Worm (Caenorhabditis elegans): ENCODE measurements around the gene ric-7.

ric-7 gene

ce11 chrV:13992485-13992884, 13.2 kb downstream of the ric-7 start, which contains the start of gene droe-4:
Gene droe-4, plus strand, starts transcription at chrV:13992656.
- no peak for TF ChIP-seq ceh-22 (tag; optimal IDR thresholded peaks at IDR 0.05)

ce11 chrV:13986823-13987222, 18.9 kb downstream of the ric-7 start:
- TF ChIP-seq elt-2 (tag; optimal IDR thresholded peaks at IDR 0.05) (peak; percentile 89), ceh-22 (tag; optimal IDR thresholded peaks at IDR 0.05) (no peak), pros-1 (tag; optimal IDR thresholded peaks at IDR 0.05) (no peak)

- TF ChIP-seq C38D4.7 (GFP tag; optimal IDR thresholded peaks at IDR 0.05) = no peak
- TF ChIP-seq ceh-24 (tag; optimal IDR thresholded peaks at IDR 0.05) = no peak
- no peak for TF ChIP-seq madf-2 (tag; optimal IDR thresholded peaks at IDR 0.05)
- no peak for TF ChIP-seq gmeb-2 (tag; optimal IDR thresholded peaks at IDR 0.05)
- no peak for TF ChIP-seq sdc-2 (tag; optimal IDR thresholded peaks at IDR 0.05)
- TF ChIP-seq K02D7.2 (tag; optimal IDR thresholded peaks at IDR 0.05) = no peak
- no peak for TF ChIP-seq T23F11.4 (GFP tag; optimal IDR thresholded peaks at IDR 0.05)
- TF ChIP-seq elt-4 (tag; optimal IDR thresholded peaks at IDR 0.05) = no peak
- TF ChIP-seq tbx-2 (tag; optimal IDR thresholded peaks at IDR 0.05) = no peak
- no peak for TF ChIP-seq ztf-16 (tag; optimal IDR thresholded peaks at IDR 0.05)
- TF ChIP-seq F13H6.1 (tag; optimal IDR thresholded peaks at IDR 0.05) = no peak
- TF ChIP-seq mec-3 (tag; optimal IDR thresholded peaks at IDR 0.05; ENCODE audit: borderline replicate concordance) = no peak
Observed at ce11 chrV:13984828-13985227, 20.9 kb downstream of the ric-7 start, which contains the start of gene end-1. Gene end-1, plus strand, starts transcription at chrV:13985128.

ce11 chrV:13981677-13982076, 24.0 kb downstream of the ric-7 start:
- TF ChIP-seq T23F11.4 (GFP tag; optimal IDR thresholded peaks at IDR 0.05) = no peak
- TF ChIP-seq tbx-2 (tag; optimal IDR thresholded peaks at IDR 0.05) = no peak

ce11 chrV:13980807-13981206, 24.9 kb downstream of the ric-7 start, which contains the start of gene eol-1:
Gene eol-1, minus strand, starts transcription at chrV:13980907.
- TF ChIP-seq ztf-16 (tag; optimal IDR thresholded peaks at IDR 0.05) (no peak), C08G9.2 (tag; optimal IDR thresholded peaks at IDR 0.05) (no peak), nhr-232 (tag; optimal IDR thresholded peaks at IDR 0.05) (no peak), syd-9 (tag; optimal IDR thresholded peaks at IDR 0.05) (no peak), ceh-9 (tag; optimal IDR thresholded peaks at IDR 0.05) (no peak), pag-3 (tag; optimal IDR thresholded peaks at IDR 0.05; ENCODE audit: borderline replicate concordance) (no peak), ceh-18 (tag; optimal IDR thresholded peaks at IDR 0.05) (no peak), npax-4 (tag; optimal IDR thresholded peaks at IDR 0.05) (no peak), ceh-14 (tag; optimal IDR thresholded peaks at IDR 0.05) (no peak), pax-1 (tag; optimal IDR thresholded peaks at IDR 0.05) (no peak), ceh-48 (tag; optimal IDR thresholded peaks at IDR 0.05) (no peak), tbx-2 (tag; optimal IDR thresholded peaks at IDR 0.05) (no peak), pha-4 (tag; optimal IDR thresholded peaks at IDR 0.05) (no peak), ama-1 (optimal IDR thresholded peaks at IDR 0.05) (no peak), ceh-22 (tag; optimal IDR thresholded peaks at IDR 0.05) (no peak), zip-5 (tag; optimal IDR thresholded peaks at IDR 0.05) (no peak), lim-6 (tag; optimal IDR thresholded peaks at IDR 0.05) (no peak)

- no peak for TF ChIP-seq ceh-24 (tag; optimal IDR thresholded peaks at IDR 0.05)
- TF ChIP-seq che-1 (tag; optimal IDR thresholded peaks at IDR 0.05) = no peak
- TF ChIP-seq F13H6.1 (tag; optimal IDR thresholded peaks at IDR 0.05) = no peak
- no peak for TF ChIP-seq hlh-6 (tag; optimal IDR thresholded peaks at IDR 0.05)
- TF ChIP-seq pax-1 (tag; optimal IDR thresholded peaks at IDR 0.05) = no peak
- TF ChIP-seq pha-4 (tag; optimal IDR thresholded peaks at IDR 0.05) = no peak
- no peak for TF ChIP-seq K09A11.1 (tag; optimal IDR thresholded peaks at IDR 0.05; ENCODE audit: insufficient read depth)
- TF ChIP-seq eyg-1 (tag; optimal IDR thresholded peaks at IDR 0.05) = no peak
- TF ChIP-seq ceh-9 (tag; optimal IDR thresholded peaks at IDR 0.05) = no peak
- no peak for TF ChIP-seq T23F11.4 (GFP tag; optimal IDR thresholded peaks at IDR 0.05)
- no peak for TF ChIP-seq ref-2 (tag; optimal IDR thresholded peaks at IDR 0.05)
- TF ChIP-seq ceh-30 (tag; optimal IDR thresholded peaks at IDR 0.05) = no peak
- TF ChIP-seq nhr-11 (tag; optimal IDR thresholded peaks at IDR 0.05) = no peak
- TF ChIP-seq hlh-8 (tag; optimal IDR thresholded peaks at IDR 0.05) = no peak
- no peak for TF ChIP-seq ceh-18 (tag; optimal IDR thresholded peaks at IDR 0.05)
- no peak for TF ChIP-seq ttx-3 (tag; optimal IDR thresholded peaks at IDR 0.05)
- TF ChIP-seq Y22D7AL.16 (tag; optimal IDR thresholded peaks at IDR 0.05) = no peak
- TF ChIP-seq elt-2 (tag; optimal IDR thresholded peaks at IDR 0.05) = no peak
- no peak for TF ChIP-seq ceh-2 (tag; optimal IDR thresholded peaks at IDR 0.05)
- no peak for TF ChIP-seq pag-3 (tag; optimal IDR thresholded peaks at IDR 0.05; ENCODE audit: borderline replicate concordance)
Observed at ce11 chrV:13963279-13963976, 42.3 kb downstream of the ric-7 start, which contains the start of gene sao-1. Gene sao-1, plus strand, starts transcription at chrV:13963926.

All from whole organism, late embryonic.